Fruit fly (Drosophila melanogaster) whole organism, embryonic: ENCODE results near the gene Tbcd.

ENCODE experiments used
- CG10462 ChIP-seq: fragments of 200-800 bp; sonication (Bioruptor generic); optimal IDR thresholded peaks from 2 replicates; lab custom pipeline; 2016; ENCODE audit warnings: missing biosample characterization, missing genetic modification characterization
- CG1603 ChIP-seq: fragments of 200-800 bp; sonication (Bioruptor generic); optimal IDR thresholded peaks from 2 replicates; lab custom pipeline; 2019; ENCODE audit warnings: missing biosample characterization, mild to moderate bottlenecking, missing genetic modification characterization, moderate library complexity
- CG17829 ChIP-seq: fragments of 200-800 bp; optimal IDR thresholded peaks from 2 replicates; lab custom pipeline; 2019; ENCODE audit warnings: missing biosample characterization, mild to moderate bottlenecking, missing genetic modification characterization, moderate library complexity
- CG18262 ChIP-seq: fragments of 200-800 bp; optimal IDR thresholded peaks from 3 replicates; lab custom pipeline; 2019; ENCODE audit warnings: missing biosample characterization, mild to moderate bottlenecking, missing genetic modification characterization, moderate library complexity
- Opbp ChIP-seq: fragments of 200-800 bp; sonication (Bioruptor generic); IDR thresholded peaks from 3 replicates; pipeline ENCODE4 v1.3.6; 2022; ENCODE audit warnings: missing biosample characterization, missing genetic modification characterization; ENCODE audit not compliant: partially characterized antibody
- Xrp1 ChIP-seq: fragments of 200-800 bp; sonication (Bioruptor generic); IDR thresholded peaks from 2 replicates; pipeline ENCODE4 v1.3.6; 2022; ENCODE audit warnings: missing biosample characterization, missing genetic modification characterization
- ash1 ChIP-seq: fragments of 200-800 bp; sonication (Bioruptor generic); optimal IDR thresholded peaks from 2 replicates; lab custom pipeline; 2018; ENCODE audit warnings: missing biosample characterization, mild to moderate bottlenecking, missing genetic modification characterization
- cg ChIP-seq: fragments of 200-800 bp; sonication (Bioruptor generic); optimal IDR thresholded peaks from 3 replicates; lab custom pipeline; 2019; ENCODE audit warnings: missing biosample characterization, mild to moderate bottlenecking, missing genetic modification characterization, moderate library complexity
- dati ChIP-seq: fragments of 200-800 bp; sonication (Bioruptor generic); IDR thresholded peaks from 2 replicates; pipeline ENCODE4 v1.3.6; 2022; ENCODE audit warnings: missing biosample characterization, missing genetic modification characterization
- exex ChIP-seq: fragments of 200-800 bp; sonication (Bioruptor generic); optimal IDR thresholded peaks from 4 replicates; lab custom pipeline; 2018; ENCODE audit warnings: missing biosample characterization, mild to moderate bottlenecking, missing genetic modification characterization, moderate library complexity
- pnt ChIP-seq: fragments of 200-800 bp; sonication (Bioruptor generic); optimal IDR thresholded peaks from 3 replicates; lab custom pipeline; 2016; ENCODE audit warnings: missing biosample characterization, missing genetic modification characterization
- wek ChIP-seq: fragments of 200-800 bp; sonication (Bioruptor generic); optimal IDR thresholded peaks from 3 replicates; lab custom pipeline; 2018; ENCODE audit warnings: missing biosample characterization, mild to moderate bottlenecking, missing genetic modification characterization, moderate library complexity
- zfh2 ChIP-seq: fragments of 200-800 bp; sonication (Bioruptor generic); optimal IDR thresholded peaks from 2 replicates; lab custom pipeline; 2016; ENCODE audit warnings: missing biosample characterization, missing genetic modification characterization

DNA sequence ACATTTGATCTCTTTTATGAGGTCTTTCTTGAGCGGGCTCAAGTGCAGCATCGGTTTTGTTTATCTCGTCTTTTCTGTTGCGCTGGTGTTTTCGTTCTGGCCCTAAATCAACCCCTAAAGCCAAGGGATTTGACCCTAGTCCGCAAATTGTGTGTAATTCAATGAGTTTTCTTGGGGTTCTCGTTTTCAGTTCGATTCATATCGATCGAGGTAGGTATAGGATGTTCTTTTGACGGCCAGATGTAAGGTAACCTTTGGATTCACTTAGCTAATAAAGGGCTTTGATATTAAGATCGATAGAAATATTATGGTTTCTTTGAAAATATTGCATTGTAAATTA is 17.9 kb downstream of the Tbcd start:
- TF ChIP-seq pnt (GFP tag; lab: Kevin White, UChicago) (no peak), cg (GFP tag; lab: Kevin White, UChicago) (no peak), CG18262 (tag; lab: Kevin White, UChicago) (no peak), ash1 (GFP tag; lab: Kevin White, UChicago) (no peak), CG10462 (GFP tag; lab: Kevin White, UChicago) (no peak), exex (tag; lab: Kevin White, UChicago) (no peak), Opbp (GFP tag; lab: Robert Waterston, UW) (no peak), CG1603 (no peak), Xrp1 (GFP tag; lab: Robert Waterston, UW) (no peak), dati (no peak), zfh2 (GFP tag; lab: Kevin White, UChicago) (no peak), CG17829 (tag; lab: Kevin White, UChicago) (no peak), wek (GFP tag; lab: Kevin White, UChicago) (no peak)
